Fruit fly (Drosophila melanogaster) whole organism, larva: ENCODE results near the gene SK.

Experiments
- noc ChIP-seq: fragments of 200-800 bp; sonication (Bioruptor generic); optimal IDR thresholded peaks from 3 replicates; lab custom pipeline; 2019; ENCODE audit warnings: missing biosample characterization, mild to moderate bottlenecking, missing genetic modification characterization, moderate library complexity

SK gene

DNA sequence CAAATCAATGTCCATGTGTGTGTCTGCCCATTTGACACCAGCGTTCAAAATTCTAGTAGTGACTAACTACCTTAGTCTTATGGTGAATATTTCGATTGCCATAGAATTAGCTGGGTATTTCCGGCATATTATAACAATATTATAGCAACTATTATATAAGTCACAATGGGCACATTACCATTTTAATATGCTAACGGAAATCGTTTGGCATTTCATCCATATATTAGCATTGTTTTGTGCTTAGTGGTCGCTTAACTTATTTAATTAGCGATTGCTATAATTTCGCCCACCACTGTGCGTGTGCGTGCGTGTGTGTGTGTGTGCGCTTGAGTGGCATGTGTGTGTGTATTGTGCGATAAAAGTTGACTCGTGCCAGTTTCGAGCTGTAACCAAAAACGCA, 3.3 kb upstream of the SK start:
- peak; percentile 68 for TF ChIP-seq noc (tag; lab: Kevin White, UChicago)

DNA sequence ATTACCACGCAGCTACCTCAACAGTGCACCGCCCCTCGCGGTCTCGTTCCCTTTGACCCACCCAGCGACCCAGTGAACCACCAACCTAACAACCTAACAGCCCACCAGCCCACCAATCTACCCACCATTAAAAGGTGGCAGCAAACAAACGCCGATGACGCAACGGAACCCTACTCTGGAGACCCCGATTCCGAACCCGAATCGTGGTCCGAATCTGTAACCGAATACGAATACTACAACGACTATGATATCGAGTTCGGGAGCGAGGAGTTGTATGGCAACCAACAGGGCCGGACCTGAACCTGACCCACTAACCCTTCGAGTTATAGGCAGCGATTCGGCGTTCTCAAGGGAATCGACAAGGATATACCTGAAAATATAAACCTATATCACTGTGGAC, 2.7 kb upstream of the SK start:
- no peak for TF ChIP-seq noc (tag; lab: Kevin White, UChicago)

dm6 chrX:5338435-5338834, 1.6 kb upstream of the SK start:
- TF ChIP-seq noc (tag; lab: Kevin White, UChicago) = no peak

DNA sequence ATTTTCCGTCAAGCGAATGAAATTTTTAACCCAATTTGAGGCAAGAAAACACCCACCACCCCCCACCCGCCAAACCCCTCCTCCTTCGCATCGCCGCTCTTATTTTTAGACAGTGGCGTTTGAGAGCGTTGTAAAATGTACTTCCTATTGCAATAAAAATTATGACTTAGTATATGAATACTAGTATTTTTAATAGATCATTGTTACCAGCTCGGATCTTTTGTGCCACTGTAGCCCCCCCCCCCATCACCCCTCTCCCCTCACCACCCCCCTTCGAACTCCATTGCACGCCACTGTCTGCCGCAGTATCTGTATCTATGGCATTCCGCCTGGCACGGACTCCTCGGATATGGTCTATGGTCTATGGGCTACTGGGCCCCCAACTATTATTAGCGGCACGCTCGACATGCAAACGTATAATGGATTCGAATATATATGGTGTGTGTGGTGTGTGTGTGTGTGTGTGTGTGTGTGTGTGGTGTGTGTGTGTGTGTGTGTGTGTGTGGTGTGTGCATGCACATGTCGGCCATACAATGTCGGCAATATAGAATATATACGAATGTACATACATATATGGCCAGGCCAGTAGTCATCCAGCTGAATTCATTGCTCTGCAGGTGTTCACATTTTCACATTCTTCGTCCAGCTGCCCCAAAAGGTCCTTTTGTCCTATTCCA, 10.0 kb downstream of the SK start:
- TF ChIP-seq noc (tag; lab: Kevin White, UChicago) = no peak

- TF ChIP-seq noc (tag; lab: Kevin White, UChicago) = no peak
Observed at dm6 chrX:5357035-5357434, 17.0 kb downstream of the SK start.

dm6 chrX:5358813-5359212, 18.8 kb downstream of the SK start:
- no peak for TF ChIP-seq noc (tag; lab: Kevin White, UChicago)

DNA sequence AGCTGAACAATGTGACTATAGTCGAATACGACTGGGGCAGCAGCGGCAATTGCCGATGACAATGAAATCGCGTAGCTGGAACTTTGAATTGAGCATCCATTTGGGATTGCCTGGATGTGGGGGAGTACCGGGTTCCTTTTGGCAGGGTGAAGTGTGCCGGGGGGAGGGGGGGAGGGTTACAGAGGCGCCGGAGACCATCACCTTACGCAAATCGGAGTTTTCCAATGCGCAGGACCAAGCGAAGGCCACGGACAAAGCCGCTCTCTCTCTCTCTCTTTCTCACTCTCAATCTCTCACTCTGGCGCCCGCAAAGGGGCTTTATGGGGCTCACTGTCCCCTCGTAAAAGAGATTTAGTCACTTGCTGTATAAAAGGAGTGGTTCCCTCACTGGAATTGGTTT, 23.1 kb downstream of the SK start:
- TF ChIP-seq noc (tag; lab: Kevin White, UChicago) = no peak

dm6 chrX:5364031-5364430, 24.0 kb downstream of the SK start:
- TF ChIP-seq noc (tag; lab: Kevin White, UChicago) = no peak

DNA sequence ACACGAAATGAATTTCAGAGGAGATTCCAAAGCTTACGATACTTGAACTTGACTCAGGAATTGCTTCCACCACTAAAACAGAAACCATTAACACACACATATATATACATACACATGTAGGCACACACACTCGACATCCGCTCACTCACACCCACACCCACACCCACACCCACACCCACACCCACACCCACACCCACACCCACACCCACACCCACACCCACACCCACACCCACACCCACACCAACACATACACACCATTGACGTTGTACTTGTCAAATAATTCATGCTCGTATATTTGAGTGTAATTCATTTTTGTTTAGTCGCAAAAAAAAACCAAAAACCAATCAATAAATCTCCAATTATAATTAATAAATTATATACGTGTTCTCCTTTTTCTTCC, 42.5 kb downstream of the SK start:
- TF ChIP-seq noc (tag; lab: Kevin White, UChicago) = no peak

DNA sequence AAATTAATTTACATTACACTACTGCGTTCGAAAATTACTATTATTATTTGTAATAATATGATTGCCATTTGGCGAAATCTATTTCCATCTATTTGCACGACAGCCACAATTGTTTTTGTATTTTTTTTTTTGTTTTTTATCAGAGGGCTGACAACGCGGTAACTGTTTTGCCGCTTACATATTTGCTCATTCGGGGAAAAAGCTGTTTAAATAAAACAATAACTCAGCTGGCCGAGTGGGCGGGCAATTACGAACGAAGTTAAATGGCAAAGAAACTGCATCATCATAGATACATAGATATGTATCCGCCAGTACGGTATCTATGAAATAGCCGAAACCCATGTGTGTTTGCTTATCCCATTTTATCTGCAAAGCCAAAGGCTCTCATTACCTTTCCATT, 68.8 kb downstream of the SK start:
- TF ChIP-seq noc (tag; lab: Kevin White, UChicago) = no peak

DNA sequence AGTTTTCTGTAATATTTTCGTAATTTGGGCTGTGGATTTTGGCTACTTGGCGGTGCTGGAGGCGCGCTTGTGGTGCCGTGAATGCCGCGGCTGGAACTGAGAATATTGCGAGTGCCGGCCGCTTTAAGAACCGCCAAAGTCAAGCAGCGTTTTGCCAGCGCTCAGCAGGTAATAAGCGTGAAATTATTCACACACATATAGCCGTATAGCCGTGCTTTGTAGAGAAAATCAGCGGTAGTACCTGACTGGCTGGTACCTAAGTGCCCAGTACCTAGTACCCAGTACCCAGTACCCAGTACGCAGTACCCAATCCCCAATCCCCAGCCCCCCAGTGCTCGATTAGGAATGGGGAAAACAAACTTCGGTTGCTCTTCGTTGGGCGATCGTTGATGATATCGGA, 70.7 kb downstream of the SK start, which contains the start of gene NAAT1:
Gene NAAT1 (minus strand): TSS at position 101 of the 400 bp plus-strand sequence.
- TF ChIP-seq noc (tag; lab: Kevin White, UChicago) = no peak

DNA sequence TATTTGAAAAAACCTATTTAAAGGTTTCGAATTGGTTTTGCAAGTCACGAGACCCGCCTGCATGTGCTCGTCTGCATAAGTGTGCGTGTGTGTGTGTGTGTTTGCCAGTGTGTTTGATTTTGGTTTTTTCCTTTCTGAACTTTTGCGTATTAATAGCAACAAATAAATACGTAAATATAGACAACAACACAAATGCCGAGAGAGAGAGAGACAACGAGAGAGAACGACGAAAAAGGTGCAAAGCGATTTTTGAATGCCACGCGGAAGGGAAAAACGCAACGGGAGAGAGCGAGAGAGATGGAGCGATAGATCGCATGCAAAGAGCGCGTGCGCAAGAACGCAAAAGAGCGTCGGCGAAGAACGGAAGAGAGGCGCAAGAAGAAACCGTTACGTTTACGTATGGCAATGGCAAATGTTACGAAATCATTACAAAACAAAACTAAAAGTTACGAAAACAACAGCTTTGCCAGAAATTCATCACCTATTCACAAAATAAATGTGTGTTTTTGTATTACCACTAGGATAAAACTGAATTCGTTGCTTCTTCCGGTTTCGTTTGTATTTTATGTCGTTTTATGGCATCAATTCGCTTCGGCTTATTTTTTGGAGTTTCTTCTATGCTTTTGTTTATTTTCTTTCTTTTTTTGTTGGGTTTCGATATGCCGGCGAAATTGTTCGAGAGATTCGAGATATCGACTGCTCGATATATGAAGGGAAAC, 78.0 kb downstream of the SK start:
- TF ChIP-seq noc (tag; lab: Kevin White, UChicago) = no peak

DNA sequence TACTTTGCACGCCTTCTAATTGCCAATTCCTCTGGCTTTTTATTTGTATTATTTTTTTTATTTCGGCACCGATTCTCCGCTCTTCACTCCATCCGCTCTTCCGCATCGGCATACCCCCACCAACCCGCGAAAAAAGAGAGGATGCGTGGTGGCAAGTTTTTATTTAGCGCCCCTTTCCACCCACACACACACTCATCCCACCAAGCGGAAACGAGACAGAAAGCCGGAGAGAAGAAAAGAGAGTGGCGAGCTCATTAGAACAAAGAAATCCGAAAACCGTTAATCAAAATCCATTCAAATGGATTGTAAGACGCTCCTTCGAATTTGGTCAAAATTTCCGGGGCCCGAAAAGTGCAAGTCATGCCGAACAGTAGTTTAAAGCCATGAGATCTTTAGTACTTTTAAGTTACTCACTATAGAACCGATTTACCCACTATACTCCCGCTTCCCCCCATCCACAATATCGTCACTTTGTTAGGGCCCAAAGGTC, 78.6 kb downstream of the SK start:
- TF ChIP-seq noc (tag; lab: Kevin White, UChicago) = no peak

- peak; percentile 56 for TF ChIP-seq noc (tag; lab: Kevin White, UChicago)
Observed at dm6 chrX:5419045-5419901, 79.2 kb downstream of the SK start.

DNA sequence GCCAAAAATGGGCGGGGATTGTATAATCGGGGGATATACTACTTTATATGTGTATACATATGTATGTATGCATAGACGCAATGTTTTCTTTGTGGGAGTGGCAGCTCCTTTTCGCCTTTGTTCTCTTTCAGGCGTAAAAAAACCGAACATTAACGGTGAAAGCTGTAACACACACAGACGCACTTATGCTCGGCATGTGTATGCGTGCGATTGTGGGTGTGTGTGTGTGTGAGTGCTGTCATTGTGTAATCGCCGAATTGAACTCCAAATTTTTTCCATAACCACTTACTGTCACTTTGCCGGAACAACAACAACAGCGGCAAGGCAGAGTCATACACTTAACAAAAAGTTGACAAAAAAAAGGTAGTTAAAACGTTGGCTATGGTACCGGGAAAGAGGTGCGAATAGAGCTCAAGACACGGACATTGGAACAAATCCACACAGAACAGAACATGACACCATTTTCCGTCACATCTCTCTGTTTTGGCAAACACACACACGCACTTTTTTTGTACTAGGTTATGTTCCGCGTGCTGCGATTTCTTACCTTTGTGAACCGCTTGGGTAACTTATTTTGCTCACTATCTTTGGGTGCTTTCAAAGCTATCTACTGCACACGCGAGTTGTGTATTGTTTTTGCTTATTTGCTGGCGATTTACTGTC, 80.0 kb downstream of the SK start:
- TF ChIP-seq noc (tag; lab: Kevin White, UChicago) = no peak
